Fruit fly (Drosophila melanogaster) whole organism, embryonic: ENCODE results near the gene Smvt.

ENCODE experiments used
- Asciz ChIP-seq: fragments of 200-800 bp; sonication (Bioruptor generic); optimal IDR thresholded peaks from 2 replicates; lab custom pipeline; 2017; ENCODE audit warnings: missing biosample characterization, mild to moderate bottlenecking, missing genetic modification characterization, missing genetic modification reagents
- Atf6 ChIP-seq: fragments of 200-800 bp; sonication (Bioruptor generic); IDR thresholded peaks from 2 replicates; pipeline ENCODE4 v1.3.6; 2022; ENCODE audit warnings: missing biosample characterization, missing genetic modification characterization
- CG1024 ChIP-seq: fragments of 200-800 bp; sonication (Bioruptor generic); IDR thresholded peaks from 2 replicates; pipeline ENCODE4 v1.3.6; 2022; ENCODE audit warnings: missing biosample characterization, missing genetic modification characterization
- CG10267 ChIP-seq: fragments of 200-800 bp; sonication (Bioruptor generic); optimal IDR thresholded peaks from 2 replicates; lab custom pipeline; 2018; ENCODE audit warnings: missing biosample characterization, mild to moderate bottlenecking, missing genetic modification characterization, moderate library complexity
- CG14710 ChIP-seq: fragments of 200-800 bp; sonication (Bioruptor generic); optimal IDR thresholded peaks from 3 replicates; lab custom pipeline; 2019; ENCODE audit warnings: missing biosample characterization, mild to moderate bottlenecking, missing genetic modification characterization, moderate library complexity
- CG17361 ChIP-seq: fragments of 200-800 bp; sonication (Bioruptor generic); IDR thresholded peaks from 3 replicates; pipeline ENCODE4 v1.3.6; 2022; ENCODE audit warnings: missing biosample characterization, missing genetic modification characterization
- CG17612 ChIP-seq: fragments of 200-800 bp; sonication (Bioruptor generic); IDR thresholded peaks from 2 replicates; pipeline ENCODE4 v1.3.6; 2022; ENCODE audit warnings: missing biosample characterization, missing genetic modification characterization
- CG18476 ChIP-seq: fragments of 200-800 bp; sonication (Bioruptor generic); optimal IDR thresholded peaks from 2 replicates; lab custom pipeline; 2016; ENCODE audit warnings: missing biosample characterization, mild to moderate bottlenecking, missing genetic modification characterization
- CG3163 ChIP-seq: fragments of 200-800 bp; sonication (Bioruptor generic); optimal IDR thresholded peaks from 3 replicates; lab custom pipeline; 2016; ENCODE audit warnings: missing biosample characterization, missing genetic modification characterization
- CG32532 ChIP-seq: fragments of 200-800 bp; sonication (Bioruptor generic); IDR thresholded peaks from 2 replicates; pipeline ENCODE4 v1.3.6; 2022; ENCODE audit warnings: missing biosample characterization, missing genetic modification characterization
- CG4854 ChIP-seq: fragments of 200-800 bp; sonication (Bioruptor generic); optimal IDR thresholded peaks from 2 replicates; lab custom pipeline; 2016; ENCODE audit warnings: missing biosample characterization, missing genetic modification characterization, inconsistent platforms
- CG6791 ChIP-seq: fragments of 200-800 bp; sonication (Bioruptor generic); IDR thresholded peaks from 3 replicates; pipeline ENCODE4 v1.3.6; 2022; ENCODE audit warnings: missing biosample characterization, missing genetic modification characterization; ENCODE audit not compliant: partially characterized antibody
- CG8290 ChIP-seq, 3 experiments: fragments of 200-800 bp; sonication (Bioruptor generic); optimal IDR thresholded peaks; 2 replicates each; lab custom pipeline; 2016 to 2019; ENCODE audit warnings: missing biosample characterization in 3 of 3, missing genetic modification characterization in 3 of 3, mild to moderate bottlenecking in 2 of 3, moderate library complexity in 1 of 3
- CG8388 ChIP-seq: fragments of 200-800 bp; sonication (Bioruptor generic); optimal IDR thresholded peaks from 2 replicates; lab custom pipeline; 2019; ENCODE audit warnings: missing biosample characterization, mild to moderate bottlenecking, missing genetic modification characterization, moderate library complexity
- Dek ChIP-seq: fragments of 200-800 bp; sonication (Bioruptor generic); optimal IDR thresholded peaks from 3 replicates; lab custom pipeline; 2019; ENCODE audit warnings: missing biosample characterization, mild to moderate bottlenecking, missing genetic modification characterization, moderate library complexity
- Dp ChIP-seq: fragments of 200-800 bp; sonication (Bioruptor generic); optimal IDR thresholded peaks from 2 replicates; lab custom pipeline; 2018; ENCODE audit warnings: missing biosample characterization, mild to moderate bottlenecking, missing genetic modification characterization, moderate library complexity
- Eip74EF ChIP-seq, 2 experiments: fragments of 200-800 bp in 1 of 2; fragments of >200 bp in 1 of 2; sonication (Bioruptor generic) in 1 of 2; optimal IDR thresholded peaks; 2 replicates each; lab custom pipeline; 2017 to 2019; ENCODE audit warnings: missing biosample characterization in 2 of 2, missing genetic modification characterization in 2 of 2, mild to moderate bottlenecking in 1 of 2, moderate library complexity in 1 of 2
- Ets97D ChIP-seq: fragments of 200-800 bp; sonication (Bioruptor generic); optimal IDR thresholded peaks from 3 replicates; lab custom pipeline; 2016; ENCODE audit warnings: missing biosample characterization, missing genetic modification characterization
- Hr3 ChIP-seq: fragments of 200-800 bp; sonication (Bioruptor generic); optimal IDR thresholded peaks from 3 replicates; lab custom pipeline; 2016; ENCODE audit warnings: missing biosample characterization, missing genetic modification characterization
- Lhr ChIP-seq: fragments of 200-800 bp; sonication (Bioruptor generic); optimal IDR thresholded peaks from 3 replicates; lab custom pipeline; 2017; ENCODE audit warnings: mild to moderate bottlenecking, missing biosample characterization, missing genetic modification reagents, missing genetic modification characterization
- MESR4 ChIP-seq: fragments of 200-800 bp; sonication (Bioruptor generic); optimal IDR thresholded peaks from 2 replicates; lab custom pipeline; 2018; ENCODE audit warnings: missing biosample characterization, mild to moderate bottlenecking, missing genetic modification characterization, moderate library complexity
- Nf-YA ChIP-seq: fragments of 200-800 bp; sonication (Bioruptor generic); IDR thresholded peaks from 2 replicates; pipeline ENCODE4 v1.3.6; 2022; ENCODE audit warnings: missing biosample characterization, missing genetic modification characterization
- Optix ChIP-seq: fragments of 200-800 bp; sonication (Bioruptor generic); IDR thresholded peaks from 3 replicates; pipeline ENCODE4 v1.3.6; 2022; ENCODE audit warnings: missing biosample characterization, missing genetic modification characterization
- PHDP ChIP-seq: fragments of 200-800 bp; sonication (Bioruptor generic); optimal IDR thresholded peaks from 3 replicates; lab custom pipeline; 2018; ENCODE audit warnings: missing biosample characterization, mild to moderate bottlenecking, missing genetic modification characterization, moderate library complexity
- Pdp1 ChIP-seq, 2 experiments: fragments of 200-800 bp; sonication (Bioruptor generic); optimal IDR thresholded peaks; 3 replicates each; lab custom pipeline; 2016; ENCODE audit warnings: missing biosample characterization in 2 of 2, missing genetic modification characterization in 2 of 2, mild to moderate bottlenecking in 1 of 2, moderate library complexity in 1 of 2
- Rfx ChIP-seq: fragments of 200-800 bp; sonication (Bioruptor generic); IDR thresholded peaks from 2 replicates; pipeline ENCODE4 v1.3.6; 2022; ENCODE audit warnings: missing biosample characterization, missing genetic modification characterization
- Sry-δ ChIP-seq: fragments of 200-800 bp; sonication (Bioruptor generic); optimal IDR thresholded peaks from 2 replicates; lab custom pipeline; 2016; ENCODE audit warnings: missing biosample characterization, missing genetic modification characterization
- Stat92E ChIP-seq, 3 experiments: fragments of >200 bp in 2 of 3; fragments of 200-800 bp in 1 of 3; sonication (Bioruptor generic) in 1 of 3; optimal IDR thresholded peaks; 2 replicates each; lab custom pipeline; 2017 to 2019; ENCODE audit warnings: missing biosample characterization in 3 of 3, missing genetic modification characterization in 3 of 3, mild to moderate bottlenecking in 1 of 3, moderate library complexity in 1 of 3
- Xbp1 ChIP-seq: fragments of 200-800 bp; sonication (Bioruptor generic); optimal IDR thresholded peaks from 3 replicates; lab custom pipeline; 2016; ENCODE audit warnings: missing biosample characterization, mild to moderate bottlenecking, missing genetic modification characterization
- aop ChIP-seq: fragments of 200-800 bp; sonication (Bioruptor generic); IDR thresholded peaks from 2 replicates; pipeline ENCODE4 v1.3.6; 2022; ENCODE audit warnings: missing biosample characterization, missing genetic modification characterization
- bbx ChIP-seq: fragments of 200-800 bp; sonication (Bioruptor generic); IDR thresholded peaks from 2 replicates; pipeline ENCODE4 v1.3.6; 2022; ENCODE audit warnings: missing biosample characterization, missing genetic modification characterization; ENCODE audit not compliant: partially characterized antibody
- fd96Cb ChIP-seq: fragments of 200-800 bp; sonication (Bioruptor generic); optimal IDR thresholded peaks from 2 replicates; lab custom pipeline; 2018; ENCODE audit warnings: missing biosample characterization, mild to moderate bottlenecking, missing genetic modification characterization, moderate library complexity
- ftz-f1 ChIP-seq: fragments of 200-800 bp; sonication (Bioruptor generic); optimal IDR thresholded peaks from 2 replicates; lab custom pipeline; 2016; ENCODE audit warnings: missing biosample characterization, missing genetic modification characterization
- gce ChIP-seq: fragments of 200-800 bp; sonication (Bioruptor generic); IDR thresholded peaks from 3 replicates; pipeline ENCODE4 v1.3.6; 2022; ENCODE audit warnings: missing biosample characterization, missing genetic modification characterization
- gfzf ChIP-seq: fragments of 200-800 bp; sonication (Bioruptor generic); optimal IDR thresholded peaks from 2 replicates; lab custom pipeline; 2016; ENCODE audit warnings: missing biosample characterization, mild to moderate bottlenecking, missing genetic modification characterization, moderate library complexity
- gro ChIP-seq: fragments of 200-800 bp; sonication (Bioruptor generic); optimal IDR thresholded peaks from 2 replicates; lab custom pipeline; 2016; ENCODE audit warnings: missing biosample characterization, missing genetic modification characterization
- hb ChIP-seq: fragments of 200-800 bp; sonication (Bioruptor generic); IDR thresholded peaks from 3 replicates; pipeline ENCODE4 v1.3.6; 2022; ENCODE audit warnings: missing biosample characterization, missing genetic modification characterization; ENCODE audit not compliant: partially characterized antibody
- her ChIP-seq: fragments of 200-800 bp; sonication (Bioruptor generic); optimal IDR thresholded peaks from 2 replicates; lab custom pipeline; 2016; ENCODE audit warnings: missing biosample characterization, missing genetic modification characterization
- knrl ChIP-seq: fragments of 200-800 bp; sonication (Bioruptor generic); IDR thresholded peaks from 3 replicates; pipeline ENCODE4 v1.3.6; 2022; ENCODE audit warnings: missing biosample characterization, missing genetic modification characterization; ENCODE audit not compliant: partially characterized antibody
- org-1 ChIP-seq: fragments of 200-800 bp; sonication (Bioruptor generic); optimal IDR thresholded peaks from 2 replicates; lab custom pipeline; 2017; ENCODE audit warnings: missing biosample characterization, missing genetic modification characterization
- otp ChIP-seq: fragments of 200-800 bp; sonication (Bioruptor generic); IDR thresholded peaks from 3 replicates; pipeline ENCODE4, ENCODE4 v1.3.6; 2022; ENCODE audit warnings: missing biosample characterization, missing genetic modification characterization
- row ChIP-seq: fragments of 200-800 bp; sonication (Bioruptor generic); IDR thresholded peaks from 3 replicates; pipeline ENCODE4 v1.3.6; 2022; ENCODE audit warnings: missing biosample characterization, missing genetic modification characterization
- sens ChIP-seq: fragments of 200-800 bp; sonication (Bioruptor generic); peaks from one replicate; lab custom pipeline; 2016; ENCODE audit warnings: missing biosample characterization, missing genetic modification characterization
- sr ChIP-seq: fragments of 200-800 bp; sonication (Bioruptor generic); IDR thresholded peaks from 3 replicates; pipeline ENCODE4 v1.3.6; 2022; ENCODE audit warnings: missing biosample characterization, missing genetic modification characterization
- tup ChIP-seq: fragments of 200-800 bp; sonication (Bioruptor generic); optimal IDR thresholded peaks from 2 replicates; lab custom pipeline; 2016; ENCODE audit warnings: missing biosample characterization, mild to moderate bottlenecking, missing genetic modification characterization, moderate library complexity
- unpg ChIP-seq: fragments of 200-800 bp; sonication (Bioruptor generic); optimal IDR thresholded peaks from 3 replicates; lab custom pipeline; 2018; ENCODE audit warnings: missing biosample characterization, mild to moderate bottlenecking, missing genetic modification characterization, moderate library complexity
- vfl ChIP-seq: fragments of 200-800 bp; sonication (Bioruptor generic); optimal IDR thresholded peaks from 2 replicates; lab custom pipeline; 2016; ENCODE audit warnings: missing biosample characterization, missing genetic modification characterization
- zen2 ChIP-seq: fragments of 200-800 bp; sonication (Bioruptor generic); IDR thresholded peaks from 3 replicates; pipeline ENCODE4 v1.3.6; 2022; ENCODE audit warnings: missing biosample characterization, missing genetic modification characterization; ENCODE audit not compliant: partially characterized antibody

Gene Smvt

dm6 chr3R:31771790-31772576, 10.6 kb upstream of the Smvt start, which contains the start of the genes betaGlu and sip3 (continued):
- TF ChIP-seq otp (no peak), CG10267 (peak; percentile 37), knrl (GFP tag; lab: Robert Waterston, UW) (peak; percentile 93), Stat92E (GFP tag; optimal IDR thresholded peaks at IDR 0.05; lab: Kevin White, UChicago) (no peak), CG1024 (GFP tag; lab: Robert Waterston, UW) (no peak), CG4854 (GFP tag; lab: Kevin White, UChicago) (no peak), org-1 (GFP tag; lab: Kevin White, UChicago) (no peak), gfzf (peak; percentile 66), CG14710 (peak; percentile 64), CG8388 (GFP tag; lab: Kevin White, UChicago) (peak; percentile 3), tup (GFP tag; lab: Kevin White, UChicago) (no peak), CG8290 (GFP tag; optimal IDR thresholded peaks at IDR 0.05; lab: Kevin White, UChicago) (peak; percentile 41), CG8290 (tag; optimal IDR thresholded peaks at IDR 0.05; lab: Kevin White, UChicago) (no peak), gce (GFP tag; lab: Robert Waterston, UW) (no peak), Pdp1 (GFP tag; optimal IDR thresholded peaks at IDR 0.05; lab: Kevin White, UChicago) (peak in 1 of 2 experiments; percentile 80), Lhr (no peak), Atf6 (no peak), Xbp1 (peak; percentile 52), sens (peak; percentile 83), gro (GFP tag; lab: Kevin White, UChicago) (no peak), hb (GFP tag; lab: Robert Waterston, UW) (peak; percentile 90), Hr3 (GFP tag; lab: Kevin White, UChicago) (peak; percentile 42), CG3163 (GFP tag; lab: Kevin White, UChicago) (no peak), CG17361 (GFP tag; lab: Robert Waterston, UW) (peak; percentile 75; the same call in 2 of the 3 replicates), her (GFP tag; lab: Kevin White, UChicago) (no peak), vfl (GFP tag; lab: Kevin White, UChicago) (no peak), Ets97D (GFP tag; lab: Kevin White, UChicago) (peak; percentile 47), ftz-f1 (peak; percentile 8), Dp (GFP tag; lab: Kevin White, UChicago) (peak; percentile 56), MESR4 (GFP tag; lab: Kevin White, UChicago) (peak; percentile 61), row (peak; percentile 51), CG18476 (GFP tag; lab: Kevin White, UChicago) (peak; percentile 4), Asciz (no peak), aop (GFP tag; lab: Robert Waterston, UW) (no peak), fd96Cb (tag; lab: Kevin White, UChicago) (no peak), sr (no peak), zen2 (peak; percentile 86), unpg (GFP tag; lab: Kevin White, UChicago) (no peak), CG6791 (GFP tag; lab: Robert Waterston, UW) (peak; percentile 90), Dek (peak; percentile 27), CG17612 (GFP tag; lab: Robert Waterston, UW) (no peak), bbx (peak; percentile 92), CG32532 (GFP tag; lab: Robert Waterston, UW) (no peak), Nf-YA (GFP tag; lab: Robert Waterston, UW) (no peak), Rfx (GFP tag; lab: Robert Waterston, UW) (peak; percentile 27; the same call in 1 of the 2 replicates), Sry-δ (GFP tag; lab: Kevin White, UChicago) (peak; percentile 79), Eip74EF (GFP tag; optimal IDR thresholded peaks at IDR 0.05; lab: Kevin White, UChicago) (no peak), PHDP (tag; lab: Kevin White, UChicago) (peak; percentile 3), Optix (no peak)
